Worm (Caenorhabditis elegans): ENCODE data around the gene srh-248.

DNA sequence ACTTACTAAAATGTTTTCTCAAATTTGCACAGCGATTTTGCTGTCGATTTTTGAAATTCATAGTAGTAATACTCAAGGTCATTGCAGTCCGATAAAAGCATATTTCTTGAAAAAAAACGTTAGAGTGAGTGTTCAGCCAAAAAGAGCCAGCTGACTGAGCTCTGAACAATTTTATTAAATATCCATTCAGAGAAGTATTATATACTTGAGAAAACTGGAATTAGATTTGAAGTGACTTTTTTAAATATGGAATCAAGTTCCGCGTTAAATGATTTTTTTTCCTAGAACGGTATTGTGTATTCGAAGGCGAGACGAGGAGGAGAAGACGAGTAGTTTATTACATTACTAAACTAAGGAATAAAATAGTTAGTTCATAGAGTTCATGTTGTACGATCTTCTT lies 36.2 kb upstream of the srh-248 start, which contains the start of gene srw-121:
- TF ChIP-seq him-1 (tag; optimal IDR thresholded peaks at IDR 0.05), result no peak
- TF ChIP-seq dao-5 (tag; optimal IDR thresholded peaks at IDR 0.05), result no peak
- no peak for TF ChIP-seq W03F9.2 (tag; optimal IDR thresholded peaks at IDR 0.05)
